Fruit fly (Drosophila melanogaster): ENCODE data around the gene CG42324.

- TF ChIP-seq Gug (GFP tag; IDR thresholded peaks at IDR 0.05) (no peak), CG6854 (GFP tag; optimal IDR thresholded peaks at IDR 0.05) (no peak), CG10669 (GFP tag; optimal IDR thresholded peaks at IDR 0.05) (no peak), fkh (GFP tag; optimal IDR thresholded peaks at IDR 0.05) (no peak), achi (GFP tag; optimal IDR thresholded peaks at IDR 0.05) (no peak), cyc (GFP tag; optimal IDR thresholded peaks at IDR 0.05) (no peak), topi (GFP tag; optimal IDR thresholded peaks at IDR 0.05) (no peak), CG16779 (tag; optimal IDR thresholded peaks at IDR 0.05) (no peak), CG6792 (GFP tag; optimal IDR thresholded peaks at IDR 0.05) (no peak), Hr38 (GFP tag; optimal IDR thresholded peaks at IDR 0.05) (no peak), Hr39 (GFP tag; optimal IDR thresholded peaks at IDR 0.05) (no peak), Eip93F (GFP tag; optimal IDR thresholded peaks at IDR 0.05) (peak; percentile 46)
Measured at dm6 chr3L:3435531-3436309, 36.5 kb upstream of the CG42324 start.
